Fruit fly (Drosophila melanogaster) Kc167 (cell line): ENCODE data around the gene Syx5.

ENCODE experiments used
- h ChIP-seq: fragments of >200 bp; optimal IDR thresholded peaks from 3 replicates; lab custom pipeline; 2018; ENCODE audit warnings: missing external identifiers
- ttk ChIP-seq: sonication (Bioruptor generic); optimal IDR thresholded peaks from 2 replicates; lab custom pipeline; 2017; ENCODE audit warnings: missing external identifiers

DNA sequence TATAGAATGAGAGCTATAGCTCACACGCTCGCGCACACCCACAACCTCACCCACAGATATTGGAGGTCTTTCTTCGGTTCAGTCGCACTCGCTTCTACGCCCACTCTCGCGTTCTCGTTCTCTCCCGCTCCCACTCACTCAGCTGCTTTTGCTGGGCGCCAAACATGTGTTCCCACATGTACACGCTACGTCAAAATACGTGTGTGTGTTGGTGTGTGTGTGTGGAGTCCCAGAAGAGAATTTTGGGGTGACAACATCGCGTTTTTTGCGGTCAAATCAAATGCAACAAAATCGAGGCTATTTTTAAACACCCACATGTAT is 35.7 kb upstream of the Syx5 start:
- TF ChIP-seq ttk (lab: Kevin White, UChicago) (no peak), h (lab: Kevin White, UChicago) (no peak)
